Fruit fly (Drosophila melanogaster): ENCODE results near the gene CG14137.

The CG14137 gene

dm6 chr3L:11599965-11600420 lies at the start of gene CG14137, which contains the start of gene CG46394:
Gene CG14137, minus strand, starts transcription at chr3L:11600065.
Gene CG46394, plus strand, starts transcription at chr3L:11600370.
- TF ChIP-seq CG2889 (GFP tag; IDR thresholded peaks at IDR 0.05) (0 out of 3 replicates have a peak, but pooled peaks have one; percentile 3), hb (GFP tag; IDR thresholded peaks at IDR 0.05; ENCODE audit: partially characterized antibody) (no peak)

DNA sequence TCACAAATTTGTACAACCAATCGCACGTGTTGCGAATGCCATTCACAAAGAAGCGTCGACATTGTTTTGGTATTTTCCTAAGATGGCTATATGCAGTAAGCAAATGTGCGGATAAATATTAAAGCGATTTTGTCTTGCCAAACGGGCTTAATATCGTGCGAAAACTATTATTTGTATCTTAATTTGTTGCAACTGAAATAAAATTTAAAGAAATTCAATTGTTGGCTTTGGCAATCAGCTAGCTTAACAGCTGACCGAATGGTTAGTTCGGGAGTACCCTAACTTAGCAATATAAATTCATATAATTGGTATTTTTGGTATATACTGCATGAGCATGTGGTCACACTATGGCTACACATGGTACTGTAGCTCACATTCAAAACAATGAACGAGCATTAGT lies 48.5 kb upstream of the CG14137 start, which contains the start of the genes RIOK1 and Polr3H:
TSS of gene RIOK1 (minus strand) at position 65 of the 400 bp plus-strand sequence.
TSS of gene Polr3H (plus strand) at position 347 of the 400 bp plus-strand sequence.
- TF ChIP-seq CG4404 (GFP tag; IDR thresholded peaks at IDR 0.05) (peak; percentile 24; the same call in 1 of the 2 replicates), tll (GFP tag; optimal IDR thresholded peaks at IDR 0.05) (no peak), Chrac-16 (GFP tag; optimal IDR thresholded peaks at IDR 0.05) (peak; percentile 75), pzg (GFP tag; optimal IDR thresholded peaks at IDR 0.05) (peak; percentile 75), emc (GFP tag; optimal IDR thresholded peaks at IDR 0.05) (no peak), CG9932 (GFP tag; IDR thresholded peaks at IDR 0.05) (peak; percentile 79), kah (GFP tag; optimal IDR thresholded peaks at IDR 0.05) (no peak), slbo (GFP tag; IDR thresholded peaks at IDR 0.05) (peak; percentile 72), sqz (GFP tag; optimal IDR thresholded peaks at IDR 0.05) (no peak), CG12299 (tag; optimal IDR thresholded peaks at IDR 0.05) (no peak), en (GFP tag; optimal IDR thresholded peaks at IDR 0.05) (peak; percentile 8), bowl (GFP tag; IDR thresholded peaks at IDR 0.05) (no peak), fu2 (GFP tag; optimal IDR thresholded peaks at IDR 0.05) (peak; percentile 66), nerfin-1 (tag; optimal IDR thresholded peaks at IDR 0.05) (no peak), CG8281 (tag; optimal IDR thresholded peaks at IDR 0.05) (no peak), CG2875 (GFP tag; optimal IDR thresholded peaks at IDR 0.05) (peak; percentile 5), ttk (GFP tag; IDR thresholded peaks at IDR 0.05) (peak; percentile 31; the same call in 1 of the 2 replicates), CG2712 (tag; optimal IDR thresholded peaks at IDR 0.05) (no peak), jing (GFP tag; optimal IDR thresholded peaks at IDR 0.05) (peak; percentile 6), CG14710 (tag; optimal IDR thresholded peaks at IDR 0.05) (peak; percentile 78), CG15514 (GFP tag; optimal IDR thresholded peaks at IDR 0.05) (peak; percentile 71), Med (GFP tag) (peak; percentile 97), vfl (GFP tag; optimal IDR thresholded peaks at IDR 0.05) (peak; percentile 59), CG9727 (GFP tag; optimal IDR thresholded peaks at IDR 0.05) (peak; percentile 33), Doc3 (GFP tag; IDR thresholded peaks at IDR 0.05; ENCODE audit: partially characterized antibody) (no peak), rib (GFP tag; IDR thresholded peaks at IDR 0.05) (0 out of 2 replicates have a peak, but pooled peaks have one; percentile 40), CG5953 (GFP tag; IDR thresholded peaks at IDR 0.05) (no peak), br (optimal IDR thresholded peaks at IDR 0.05) (no peak), klu (GFP tag; IDR thresholded peaks at IDR 0.05) (0 out of 2 replicates have a peak, but pooled peaks have one; percentile 28), D19A (tag; optimal IDR thresholded peaks at IDR 0.05) (no peak), YL-1 (GFP tag; optimal IDR thresholded peaks at IDR 0.05) (peak; percentile 81), nmo (GFP tag; optimal IDR thresholded peaks at IDR 0.05) (peak; percentile 78), Fer3 (tag; optimal IDR thresholded peaks at IDR 0.05) (peak; percentile 67), CG17359 (tag; optimal IDR thresholded peaks at IDR 0.05) (no peak), CG17186 (GFP tag; optimal IDR thresholded peaks at IDR 0.05) (peak; percentile 43), row (GFP tag; IDR thresholded peaks at IDR 0.05) (peak; percentile 88), pan (optimal IDR thresholded peaks at IDR 0.05) (no peak), pan (GFP tag; optimal IDR thresholded peaks at IDR 0.05 in 1 of 2, IDR thresholded peaks at IDR 0.05 in 1 of 2) (peak in 1 of 2 experiments; percentile 68), CG12769 (tag; optimal IDR thresholded peaks at IDR 0.05) (no peak), CG3163 (GFP tag; optimal IDR thresholded peaks at IDR 0.05) (no peak), hkb (optimal IDR thresholded peaks at IDR 0.05) (no peak), hkb (GFP tag; IDR thresholded peaks at IDR 0.05) (peak; percentile 77), al (GFP tag; IDR thresholded peaks at IDR 0.05) (peak; percentile 68), CG11398 (GFP tag; optimal IDR thresholded peaks at IDR 0.05) (peak; percentile 14), Ravus (GFP tag; IDR thresholded peaks at IDR 0.05) (no peak; the same call in 1 of the 2 replicates), CG7556 (GFP tag; optimal IDR thresholded peaks at IDR 0.05) (no peak), CG2120 (GFP tag; optimal IDR thresholded peaks at IDR 0.05) (peak; percentile 89)

Measured in whole organism, embryonic.